Fruit fly (Drosophila melanogaster): ENCODE measurements around the gene CG31269.
A peak's percentile ranks its signal among the peaks of the same experiment; 100 is the strongest.

Gene CG31269

DNA sequence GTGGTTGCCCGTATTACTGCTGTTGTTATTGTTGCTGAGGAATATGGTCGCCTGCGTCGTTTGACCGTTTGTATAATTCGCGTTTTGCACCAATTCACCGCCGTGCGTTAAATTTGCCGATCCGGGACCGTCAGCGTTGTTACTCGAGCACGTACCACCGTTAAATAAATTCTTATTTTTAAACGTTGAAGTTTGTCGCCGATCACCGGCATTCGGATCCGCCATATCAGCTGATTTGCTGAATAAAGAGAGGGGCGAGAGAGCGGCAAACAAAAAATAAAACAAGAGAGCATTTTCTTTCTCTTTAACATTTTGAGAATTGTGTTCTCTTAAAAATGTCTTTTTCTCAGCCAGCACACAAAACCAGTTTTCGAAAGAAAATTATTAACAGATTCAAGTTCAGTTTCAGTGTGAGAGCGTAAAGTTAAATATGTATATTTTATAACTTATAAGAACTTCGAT is 8.0 kb upstream of the CG31269 start (continued):
- TF ChIP-seq CG6854 (GFP tag; optimal IDR thresholded peaks at IDR 0.05), result peak; percentile 11
- no peak for TF ChIP-seq CG8290 (GFP tag; optimal IDR thresholded peaks at IDR 0.05)
- TF ChIP-seq CG8290 (tag; optimal IDR thresholded peaks at IDR 0.05), result no peak
- TF ChIP-seq pros (GFP tag; optimal IDR thresholded peaks at IDR 0.05), result peak; percentile 68
- no peak for TF ChIP-seq Hr78 (GFP tag; optimal IDR thresholded peaks at IDR 0.05)
- TF ChIP-seq CG9727 (GFP tag; optimal IDR thresholded peaks at IDR 0.05), result no peak
- no peak for TF ChIP-seq CG10979 (tag; optimal IDR thresholded peaks at IDR 0.05)
- no peak for TF ChIP-seq insv (GFP tag; optimal IDR thresholded peaks at IDR 0.05)
- no peak for TF ChIP-seq Abd-B (GFP tag; optimal IDR thresholded peaks at IDR 0.05)
- peak; percentile 25 for TF ChIP-seq CHES-1-like (GFP tag; optimal IDR thresholded peaks at IDR 0.05)
- no peak for TF ChIP-seq D19A (tag; optimal IDR thresholded peaks at IDR 0.05)
- TF ChIP-seq Spps (tag; optimal IDR thresholded peaks at IDR 0.05), result no peak
- no peak for TF ChIP-seq cad (GFP tag; optimal IDR thresholded peaks at IDR 0.05)
- TF ChIP-seq Myb (GFP tag; optimal IDR thresholded peaks at IDR 0.05), result peak; percentile 41
- no peak for TF ChIP-seq esg (GFP tag; conservative IDR thresholded peaks at IDR 0.05)
- no peak for TF ChIP-seq Hmr (GFP tag; optimal IDR thresholded peaks at IDR 0.05)
- no peak for TF ChIP-seq Fer3 (tag; optimal IDR thresholded peaks at IDR 0.05)
- no peak for TF ChIP-seq her (GFP tag; optimal IDR thresholded peaks at IDR 0.05)
- no peak for TF ChIP-seq Hsf (GFP tag; optimal IDR thresholded peaks at IDR 0.05)
- no peak for TF ChIP-seq CG6689 (GFP tag; IDR thresholded peaks at IDR 0.05)
- TF ChIP-seq Deaf1 (tag; optimal IDR thresholded peaks at IDR 0.05), result peak; percentile 85
- no peak for TF ChIP-seq CG17328 (GFP tag; IDR thresholded peaks at IDR 0.05)
- TF ChIP-seq CG15514 (GFP tag; optimal IDR thresholded peaks at IDR 0.05), result no peak
- 0 out of 2 replicates have a peak, but pooled peaks have one; percentile 13 for TF ChIP-seq sob (GFP tag; IDR thresholded peaks at IDR 0.05)
- peak; percentile 50 for TF ChIP-seq CG10543 (GFP tag; optimal IDR thresholded peaks at IDR 0.05)
- no peak for TF ChIP-seq unpg (GFP tag; optimal IDR thresholded peaks at IDR 0.05)
- no peak for TF ChIP-seq Blimp-1 (GFP tag; optimal IDR thresholded peaks at IDR 0.05)
- peak; percentile 7 for TF ChIP-seq CG8359 (GFP tag; optimal IDR thresholded peaks at IDR 0.05; ENCODE audit: borderline replicate concordance)
- TF ChIP-seq unc-4 (GFP tag; IDR thresholded peaks at IDR 0.05; ENCODE audit: partially characterized antibody), result peak; percentile 39; the same call in 1 of the 2 replicates
- TF ChIP-seq lab (GFP tag; optimal IDR thresholded peaks at IDR 0.05), result peak; percentile 36
- peak; percentile 15 for TF ChIP-seq caup (GFP tag; optimal IDR thresholded peaks at IDR 0.05; ENCODE audit: severe bottlenecking)
- no peak for TF ChIP-seq CG33557 (GFP tag; optimal IDR thresholded peaks at IDR 0.05)
- TF ChIP-seq lbe (GFP tag; optimal IDR thresholded peaks at IDR 0.05), result peak; percentile 62
- TF ChIP-seq sd (tag; optimal IDR thresholded peaks at IDR 0.05), result peak; percentile 21
- TF ChIP-seq CG11085 (GFP tag; IDR thresholded peaks at IDR 0.05), result 0 out of 2 replicates have a peak, but pooled peaks have one; percentile 22
- no peak for TF ChIP-seq CG15073 (GFP tag; optimal IDR thresholded peaks at IDR 0.05)
- peak; percentile 22; the same call in 1 of the 2 replicates for TF ChIP-seq sna (GFP tag; IDR thresholded peaks at IDR 0.05; ENCODE audit: partially characterized antibody)
- no peak for TF ChIP-seq CG13894 (tag; optimal IDR thresholded peaks at IDR 0.05)
- no peak for TF ChIP-seq CG4617 (GFP tag; optimal IDR thresholded peaks at IDR 0.05; ENCODE audit: borderline replicate concordance)
- TF ChIP-seq mam (GFP tag; optimal IDR thresholded peaks at IDR 0.05), result no peak
- TF ChIP-seq dm (GFP tag; optimal IDR thresholded peaks at IDR 0.05), result no peak
- 0 out of 2 replicates have a peak, but pooled peaks have one; percentile 21 for TF ChIP-seq tna (GFP tag; IDR thresholded peaks at IDR 0.05; ENCODE audit: partially characterized antibody)
- peak; percentile 18 for TF ChIP-seq CG13296 (GFP tag; optimal IDR thresholded peaks at IDR 0.05)
- no peak for TF ChIP-seq GATAe (GFP tag; conservative IDR thresholded peaks at IDR 0.05)
- TF ChIP-seq Jarid2 (GFP tag; optimal IDR thresholded peaks at IDR 0.05), result peak; percentile 82
- TF ChIP-seq gsb-n (tag; optimal IDR thresholded peaks at IDR 0.05), result no peak
- peak; percentile 43 for TF ChIP-seq cg (GFP tag; optimal IDR thresholded peaks at IDR 0.05)
- no peak for TF ChIP-seq ranshi (GFP tag; IDR thresholded peaks at IDR 0.05)
- TF ChIP-seq Meics (GFP tag; optimal IDR thresholded peaks at IDR 0.05), result no peak

All from whole organism, embryonic.